Fruit fly (Drosophila melanogaster) whole organism, embryonic: ENCODE data around the gene EMC3.

Experiments
- Awh ChIP-seq: fragments of 200-800 bp; sonication (Bioruptor generic); IDR thresholded peaks from 2 replicates; pipeline ENCODE4, ENCODE4 v1.3.6; 2022; ENCODE audit warnings: missing biosample characterization, missing genetic modification characterization
- B-H1 ChIP-seq: fragments of 200-800 bp; sonication (Bioruptor generic); IDR thresholded peaks from 3 replicates; pipeline ENCODE4 v1.3.6; 2022; ENCODE audit warnings: missing biosample characterization, missing genetic modification characterization
- CG11398 ChIP-seq: fragments of 200-800 bp; sonication (Bioruptor generic); optimal IDR thresholded peaks from 2 replicates; lab custom pipeline; 2016; ENCODE audit warnings: missing biosample characterization, missing genetic modification characterization
- CG1233 ChIP-seq: fragments of 200-800 bp; sonication (Bioruptor generic); optimal IDR thresholded peaks from 4 replicates; lab custom pipeline; 2018; ENCODE audit warnings: missing biosample characterization, mild to moderate bottlenecking, missing genetic modification characterization
- CG12391 ChIP-seq: fragments of 200-800 bp; sonication (Bioruptor generic); optimal IDR thresholded peaks from 3 replicates; lab custom pipeline; 2018; ENCODE audit warnings: missing biosample characterization, mild to moderate bottlenecking, missing genetic modification characterization, moderate library complexity
- CG13424 ChIP-seq: fragments of 200-800 bp; sonication (Bioruptor generic); optimal IDR thresholded peaks from 2 replicates; lab custom pipeline; 2019; ENCODE audit warnings: missing biosample characterization, mild to moderate bottlenecking, missing genetic modification characterization, moderate library complexity
- CG1647 ChIP-seq: fragments of 200-800 bp; sonication (Bioruptor generic); optimal IDR thresholded peaks from 3 replicates; lab custom pipeline; 2016; ENCODE audit warnings: missing biosample characterization, missing genetic modification characterization
- CG18262 ChIP-seq: fragments of 200-800 bp; optimal IDR thresholded peaks from 3 replicates; lab custom pipeline; 2019; ENCODE audit warnings: missing biosample characterization, mild to moderate bottlenecking, missing genetic modification characterization, moderate library complexity
- CG2116 ChIP-seq: fragments of 200-800 bp; sonication (Bioruptor generic); optimal IDR thresholded peaks from 3 replicates; lab custom pipeline; 2018; ENCODE audit warnings: missing biosample characterization, mild to moderate bottlenecking, missing genetic modification characterization
- CG31224 ChIP-seq: fragments of 200-800 bp; sonication (Bioruptor generic); IDR thresholded peaks from 2 replicates; pipeline ENCODE4 v1.3.6; 2022; ENCODE audit warnings: missing biosample characterization, missing genetic modification characterization
- CG5245 ChIP-seq: fragments of 200-800 bp; sonication (Bioruptor generic); optimal IDR thresholded peaks from 3 replicates; lab custom pipeline; 2016; ENCODE audit warnings: missing biosample characterization, missing genetic modification characterization
- CG6254 ChIP-seq: fragments of 200-800 bp; sonication (Bioruptor generic); optimal IDR thresholded peaks from 3 replicates; lab custom pipeline; 2017; ENCODE audit warnings: mild to moderate bottlenecking, missing biosample characterization, missing genetic modification reagents, missing genetic modification characterization
- CG6272 ChIP-seq: fragments of 200-800 bp; sonication (Bioruptor generic); IDR thresholded peaks from 2 replicates; pipeline ENCODE4 v1.3.6; 2022; ENCODE audit warnings: missing biosample characterization, missing genetic modification characterization
- CG7745 ChIP-seq: fragments of 200-800 bp; sonication (Bioruptor generic); optimal IDR thresholded peaks from 2 replicates; lab custom pipeline; 2018; ENCODE audit warnings: missing biosample characterization, mild to moderate bottlenecking, missing genetic modification characterization, moderate library complexity
- CG7839 ChIP-seq: fragments of 200-800 bp; sonication (Bioruptor generic); optimal IDR thresholded peaks from 3 replicates; lab custom pipeline; 2018; ENCODE audit warnings: missing biosample characterization, mild to moderate bottlenecking, missing genetic modification characterization, moderate library complexity
- CG7928 ChIP-seq: fragments of 200-800 bp; sonication (Bioruptor generic); optimal IDR thresholded peaks from 2 replicates; lab custom pipeline; 2017; ENCODE audit warnings: missing biosample characterization, mild to moderate bottlenecking, missing genetic modification characterization
- CG8089 ChIP-seq: fragments of 200-800 bp; sonication (Bioruptor generic); optimal IDR thresholded peaks from 3 replicates; lab custom pipeline; 2016; ENCODE audit warnings: missing biosample characterization, missing genetic modification characterization
- CG8478 ChIP-seq: fragments of >200 bp; optimal IDR thresholded peaks from 2 replicates; lab custom pipeline; 2018
- CG9727 ChIP-seq: fragments of 200-800 bp; sonication (Bioruptor generic); optimal IDR thresholded peaks from 3 replicates; lab custom pipeline; 2017; ENCODE audit warnings: missing biosample characterization, mild to moderate bottlenecking, missing genetic modification characterization
- D ChIP-seq, 2 experiments: fragments of 200-800 bp in 1 of 2; fragments of >200 bp in 1 of 2; sonication (Bioruptor generic) in 1 of 2; optimal IDR thresholded peaks; 2 replicates in 1 of 2; 3 replicates in 1 of 2; lab custom pipeline; 2017; ENCODE audit warnings: mild to moderate bottlenecking in 1 of 2, missing biosample characterization in 1 of 2, missing genetic modification characterization in 1 of 2, missing genetic modification reagents in 1 of 2
- Deaf1 ChIP-seq: fragments of 200-800 bp; optimal IDR thresholded peaks from 3 replicates; lab custom pipeline; 2019; ENCODE audit warnings: missing biosample characterization, mild to moderate bottlenecking, missing genetic modification characterization, moderate library complexity
- Dref ChIP-seq: fragments of 200-800 bp; sonication (Bioruptor generic); IDR thresholded peaks from 2 replicates; pipeline ENCODE4 v1.3.6; 2022; ENCODE audit warnings: missing biosample characterization, missing genetic modification characterization
- Drgx ChIP-seq: fragments of 200-800 bp; sonication (Bioruptor generic); IDR thresholded peaks from 2 replicates; pipeline ENCODE4 v1.3.6; 2022; ENCODE audit warnings: missing biosample characterization, missing genetic modification characterization
- E2f1 ChIP-seq: fragments of 200-800 bp; sonication (Bioruptor generic); IDR thresholded peaks from 2 replicates; pipeline ENCODE4 v1.3.6; 2022; ENCODE audit warnings: missing biosample characterization, missing genetic modification characterization
- E2f2 ChIP-seq: fragments of 200-800 bp; sonication (Bioruptor generic); IDR thresholded peaks from 2 replicates; pipeline ENCODE4 v1.3.6; 2022; ENCODE audit warnings: missing biosample characterization, missing genetic modification characterization
- Ets65A ChIP-seq: fragments of 200-800 bp; sonication (Bioruptor generic); peaks from one replicate; lab custom pipeline; 2016; ENCODE audit warnings: missing biosample characterization, missing genetic modification characterization
- HmgD ChIP-seq: fragments of 200-800 bp; sonication (Bioruptor generic); optimal IDR thresholded peaks from 3 replicates; lab custom pipeline; 2016; ENCODE audit warnings: missing biosample characterization, missing genetic modification characterization
- Kr ChIP-seq: fragments of 200-800 bp; sonication (Bioruptor generic); optimal IDR thresholded peaks from 2 replicates; lab custom pipeline; 2017; ENCODE audit warnings: missing biosample characterization, mild to moderate bottlenecking, missing genetic modification characterization
- Med ChIP-seq: fragments of 200-800 bp; sonication (Bioruptor generic); peaks from one replicate; lab custom pipeline; 2016; ENCODE audit warnings: missing biosample characterization, missing genetic modification characterization, mild to moderate bottlenecking, inconsistent platforms, moderate library complexity
- Nf-YA ChIP-seq: fragments of 200-800 bp; sonication (Bioruptor generic); IDR thresholded peaks from 2 replicates; pipeline ENCODE4 v1.3.6; 2022; ENCODE audit warnings: missing biosample characterization, missing genetic modification characterization
- Nf-YB ChIP-seq: fragments of 200-800 bp; sonication (Bioruptor generic); optimal IDR thresholded peaks from 3 replicates; lab custom pipeline; 2019; ENCODE audit warnings: missing biosample characterization, mild to moderate bottlenecking, missing genetic modification characterization, moderate library complexity
- TFAM ChIP-seq: fragments of 200-800 bp; sonication (Bioruptor generic); optimal IDR thresholded peaks from 2 replicates; lab custom pipeline; 2017; ENCODE audit warnings: missing biosample characterization, missing genetic modification characterization, inconsistent platforms
- ase ChIP-seq: fragments of 200-800 bp; sonication (Bioruptor generic); IDR thresholded peaks from 3 replicates; pipeline ENCODE4 v1.3.6; 2022; ENCODE audit warnings: missing biosample characterization, missing genetic modification characterization
- az2 ChIP-seq: fragments of 200-800 bp; sonication (Bioruptor generic); optimal IDR thresholded peaks from 3 replicates; lab custom pipeline; 2016; ENCODE audit warnings: missing biosample characterization, missing genetic modification characterization
- dysf ChIP-seq: fragments of 200-800 bp; sonication (Bioruptor generic); IDR thresholded peaks from 3 replicates; pipeline ENCODE4 v1.3.6; 2022; ENCODE audit warnings: missing biosample characterization, missing genetic modification characterization
- klu ChIP-seq: fragments of 200-800 bp; sonication (Bioruptor generic); IDR thresholded peaks from 2 replicates; pipeline ENCODE4 v1.3.6; 2022; ENCODE audit warnings: missing biosample characterization, missing genetic modification characterization
- maf-S ChIP-seq: fragments of 200-800 bp; sonication (Bioruptor generic); optimal IDR thresholded peaks from 2 replicates; lab custom pipeline; 2016; ENCODE audit warnings: missing biosample characterization, missing genetic modification characterization
- pb ChIP-seq: fragments of 200-800 bp; sonication (Bioruptor generic); optimal IDR thresholded peaks from 3 replicates; lab custom pipeline; 2016; ENCODE audit warnings: missing biosample characterization, missing genetic modification characterization
- row ChIP-seq: fragments of 200-800 bp; sonication (Bioruptor generic); IDR thresholded peaks from 3 replicates; pipeline ENCODE4 v1.3.6; 2022; ENCODE audit warnings: missing biosample characterization, missing genetic modification characterization
- run ChIP-seq: fragments of 200-800 bp; sonication (Bioruptor generic); optimal IDR thresholded peaks from 3 replicates; lab custom pipeline; 2018; ENCODE audit warnings: missing biosample characterization, mild to moderate bottlenecking, missing genetic modification characterization
- sens ChIP-seq: fragments of 200-800 bp; sonication (Bioruptor generic); peaks from one replicate; lab custom pipeline; 2016; ENCODE audit warnings: missing biosample characterization, missing genetic modification characterization
- seq ChIP-seq: fragments of 200-800 bp; sonication (Bioruptor generic); IDR thresholded peaks from 2 replicates; pipeline ENCODE4 v1.3.6; 2022; ENCODE audit warnings: missing biosample characterization, missing genetic modification characterization
- sug ChIP-seq: fragments of 200-800 bp; optimal IDR thresholded peaks from 2 replicates; lab custom pipeline; 2019; ENCODE audit warnings: missing biosample characterization, mild to moderate bottlenecking, missing genetic modification characterization, moderate library complexity
- twi ChIP-seq: fragments of 200-800 bp; optimal IDR thresholded peaks from 2 replicates; lab custom pipeline; 2019; ENCODE audit warnings: missing biosample characterization, mild to moderate bottlenecking, missing genetic modification characterization, moderate library complexity
- unc-4 ChIP-seq: fragments of 200-800 bp; sonication (Bioruptor generic); IDR thresholded peaks from 2 replicates; pipeline ENCODE4 v1.3.6; 2022; ENCODE audit warnings: missing biosample characterization, missing genetic modification characterization; ENCODE audit not compliant: partially characterized antibody
- unpg ChIP-seq: fragments of 200-800 bp; sonication (Bioruptor generic); optimal IDR thresholded peaks from 3 replicates; lab custom pipeline; 2018; ENCODE audit warnings: missing biosample characterization, mild to moderate bottlenecking, missing genetic modification characterization, moderate library complexity
- vnd ChIP-seq: fragments of 200-800 bp; sonication (Bioruptor generic); IDR thresholded peaks from 3 replicates; pipeline ENCODE4 v1.3.6; 2022; ENCODE audit warnings: missing biosample characterization, missing genetic modification characterization; ENCODE audit not compliant: partially characterized antibody
- z ChIP-seq: fragments of 200-800 bp; sonication (Bioruptor generic); IDR thresholded peaks from 3 replicates; pipeline ENCODE4 v1.3.6; 2022; ENCODE audit warnings: missing biosample characterization, missing genetic modification characterization
- zen2 ChIP-seq: fragments of 200-800 bp; sonication (Bioruptor generic); IDR thresholded peaks from 3 replicates; pipeline ENCODE4 v1.3.6; 2022; ENCODE audit warnings: missing biosample characterization, missing genetic modification characterization; ENCODE audit not compliant: partially characterized antibody
- zfh2 ChIP-seq: fragments of 200-800 bp; sonication (Bioruptor generic); optimal IDR thresholded peaks from 2 replicates; lab custom pipeline; 2016; ENCODE audit warnings: missing biosample characterization, missing genetic modification characterization

Gene EMC3

dm6 chr2L:10751879-10752620 lies 19.8 kb upstream of the EMC3 start (continued):
- TF ChIP-seq CG9727 (GFP tag; lab: Kevin White, UChicago) (peak; percentile 96), zen2 (GFP tag; lab: Robert Waterston, UW) (no peak), Nf-YB (GFP tag; lab: Kevin White, UChicago) (peak; percentile 69), ase (GFP tag; lab: Robert Waterston, UW) (peak; percentile 83), dysf (GFP tag; lab: Robert Waterston, UW) (peak; percentile 62; the same call in 2 of the 3 replicates), Deaf1 (tag; lab: Kevin White, UChicago) (peak; percentile 44), CG8478 (lab: Kevin White, UChicago) (no peak), vnd (GFP tag; lab: Robert Waterston, UW) (no peak), E2f1 (GFP tag; lab: Robert Waterston, UW) (peak; percentile 65; the same call in 1 of the 2 replicates), CG7928 (GFP tag; lab: Kevin White, UChicago) (peak; percentile 41), sens (GFP tag; lab: Kevin White, UChicago) (peak; percentile 99), CG2116 (GFP tag; lab: Kevin White, UChicago) (peak; percentile 78), run (tag; lab: Kevin White, UChicago) (peak; percentile 23), az2 (peak; percentile 49), Drgx (GFP tag; lab: Robert Waterston, UW) (peak; percentile 48), Awh (GFP tag; lab: Robert Waterston, UW) (peak; percentile 96), seq (peak; percentile 90), CG18262 (peak; percentile 86), D (optimal IDR thresholded peaks at IDR 0.05; lab: Kevin White, UChicago) (no peak), D (GFP tag; optimal IDR thresholded peaks at IDR 0.05; lab: Kevin White, UChicago) (peak; percentile 93), TFAM (GFP tag; lab: Kevin White, UChicago) (peak; percentile 80), row (GFP tag; lab: Robert Waterston, UW) (peak; percentile 42; the same call in 1 of the 3 replicates), B-H1 (GFP tag; lab: Robert Waterston, UW) (peak; percentile 55; the same call in 2 of the 3 replicates), sug (peak; percentile 80), CG7745 (tag; lab: Kevin White, UChicago) (peak; percentile 93), CG5245 (GFP tag; lab: Kevin White, UChicago) (peak; percentile 84), CG7839 (peak; percentile 65), CG11398 (peak; percentile 96), pb (peak; percentile 72), CG6272 (GFP tag; lab: Robert Waterston, UW) (no peak), zfh2 (no peak), maf-S (peak; percentile 76), unc-4 (GFP tag; lab: Robert Waterston, UW) (no peak), Kr (GFP tag; lab: Kevin White, UChicago) (peak; percentile 97), Dref (GFP tag; lab: Robert Waterston, UW) (no peak), twi (tag; lab: Kevin White, UChicago) (peak; percentile 95), z (GFP tag; lab: Robert Waterston, UW) (peak; percentile 68), CG6254 (peak; percentile 89), CG1647 (GFP tag; lab: Kevin White, UChicago) (peak; percentile 86), unpg (GFP tag; lab: Kevin White, UChicago) (peak; percentile 84), Ets65A (GFP tag; lab: Kevin White, UChicago) (peak; percentile 91), CG8089 (GFP tag; lab: Kevin White, UChicago) (peak; percentile 96), E2f2 (GFP tag; lab: Robert Waterston, UW) (peak; percentile 62; the same call in 1 of the 2 replicates), CG12391 (tag; lab: Kevin White, UChicago) (peak; percentile 70), HmgD (peak; percentile 88), CG1233 (peak; percentile 94), CG31224 (no peak), Nf-YA (peak; percentile 75), klu (GFP tag; lab: Robert Waterston, UW) (no peak; the same call in 1 of the 2 replicates), CG13424 (tag; lab: Kevin White, UChicago) (peak; percentile 82), Med (peak; percentile 96)
